Fruit fly (Drosophila melanogaster): ENCODE measurements around the gene RPA2.

The RPA2 gene

DNA sequence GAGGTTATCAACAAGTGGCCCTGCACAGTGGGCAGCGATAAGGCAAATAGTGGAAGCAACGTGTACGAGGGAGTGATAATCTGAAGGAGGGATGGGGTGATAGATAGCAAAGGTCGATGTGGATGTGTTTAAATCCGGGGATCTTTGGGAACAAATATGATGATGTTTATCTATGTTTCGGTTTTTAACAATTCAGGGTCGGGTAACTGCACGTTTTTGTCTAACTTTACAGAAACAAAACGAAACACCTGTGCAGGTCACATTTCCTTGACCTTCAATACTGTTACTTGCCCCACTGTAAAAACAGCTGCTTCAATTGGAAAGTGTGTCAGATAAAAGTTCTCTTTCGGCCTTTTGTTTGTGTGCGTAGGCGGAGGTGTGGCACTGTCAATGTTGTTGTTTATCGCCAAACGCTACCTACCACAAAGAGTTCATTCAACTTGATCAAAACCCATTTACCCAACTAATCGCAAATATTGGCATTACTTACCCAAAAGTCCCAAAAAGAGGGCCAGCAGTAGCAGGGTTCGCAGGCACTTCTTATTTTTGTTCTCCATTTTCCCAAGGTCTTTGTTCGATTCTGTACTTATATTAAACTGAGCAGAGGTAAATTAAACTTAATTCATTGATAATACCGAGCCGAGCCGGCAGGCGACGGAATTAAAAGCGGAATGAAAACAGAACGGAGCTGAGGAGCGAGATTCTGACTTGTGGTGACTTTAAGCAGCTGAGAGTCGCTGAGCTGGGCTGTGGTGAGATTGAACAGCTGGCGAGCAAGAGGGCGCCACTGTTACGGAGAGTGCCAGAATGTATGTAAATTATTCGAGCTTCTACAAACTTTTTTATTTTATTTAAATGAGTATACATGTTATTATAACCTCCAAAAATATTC, 3.5 kb downstream of the RPA2 start, which contains the start of gene Mtp (continued):
- TF ChIP-seq crc (GFP tag; optimal IDR thresholded peaks at IDR 0.05), result peak; percentile 41
- TF ChIP-seq BtbVII (GFP tag; optimal IDR thresholded peaks at IDR 0.05), result peak; percentile 37
- TF ChIP-seq CHES-1-like (GFP tag; optimal IDR thresholded peaks at IDR 0.05), result peak; percentile 86
- TF ChIP-seq nerfin-1 (tag; optimal IDR thresholded peaks at IDR 0.05), result peak; percentile 38
- peak; percentile 61 for TF ChIP-seq CG9817 (tag; optimal IDR thresholded peaks at IDR 0.05)
- peak; percentile 60 for TF ChIP-seq repo (GFP tag; optimal IDR thresholded peaks at IDR 0.05)
- TF ChIP-seq CG6854 (GFP tag; optimal IDR thresholded peaks at IDR 0.05), result peak; percentile 56
- peak; percentile 64 for TF ChIP-seq maf-S (GFP tag; optimal IDR thresholded peaks at IDR 0.05)
- TF ChIP-seq pros (GFP tag; optimal IDR thresholded peaks at IDR 0.05), result peak; percentile 24
- no peak for TF ChIP-seq CG4730 (GFP tag; IDR thresholded peaks at IDR 0.05)
- TF ChIP-seq Hr51 (GFP tag; optimal IDR thresholded peaks at IDR 0.05), result peak; percentile 37 to 76
- TF ChIP-seq CG31365 (tag; optimal IDR thresholded peaks at IDR 0.05), result no peak
- peak; percentile 17 for TF ChIP-seq Sry-δ (GFP tag; optimal IDR thresholded peaks at IDR 0.05)
- TF ChIP-seq CG6689 (GFP tag; IDR thresholded peaks at IDR 0.05), result peak; percentile 67
- peak; percentile 46 for TF ChIP-seq CG10147 (GFP tag; optimal IDR thresholded peaks at IDR 0.05)
- no peak for TF ChIP-seq CG6791 (GFP tag; IDR thresholded peaks at IDR 0.05; ENCODE audit: partially characterized antibody)
- TF ChIP-seq Dp (GFP tag; optimal IDR thresholded peaks at IDR 0.05), result peak; percentile 55
- TF ChIP-seq CG12104 (GFP tag; optimal IDR thresholded peaks at IDR 0.05), result peak; percentile 79
- peak; percentile 22 for TF ChIP-seq Sry-β (GFP tag; optimal IDR thresholded peaks at IDR 0.05)
- TF ChIP-seq CTCF (GFP tag; optimal IDR thresholded peaks at IDR 0.05), result peak; percentile 96
- TF ChIP-seq Bdp1 (GFP tag; optimal IDR thresholded peaks at IDR 0.05), result peak; percentile 36
- TF ChIP-seq Dbx (GFP tag; IDR thresholded peaks at IDR 0.05), result no peak
- TF ChIP-seq pho (GFP tag; optimal IDR thresholded peaks at IDR 0.05), result peak; percentile 67
- TF ChIP-seq CG14050 (GFP tag; IDR thresholded peaks at IDR 0.05), result peak; percentile 24; the same call in 2 of the 3 replicates
- no peak for TF ChIP-seq GATAe (GFP tag; conservative IDR thresholded peaks at IDR 0.05)
- no peak for TF ChIP-seq CG10321 (GFP tag; IDR thresholded peaks at IDR 0.05)
- TF ChIP-seq NK7.1 (GFP tag; optimal IDR thresholded peaks at IDR 0.05), result peak; percentile 73
- TF ChIP-seq al (GFP tag; IDR thresholded peaks at IDR 0.05), result peak; percentile 47; the same call in 1 of the 2 replicates
- peak; percentile 68 for TF ChIP-seq CG1602 (GFP tag; optimal IDR thresholded peaks at IDR 0.05)
- TF ChIP-seq bcd (GFP tag; optimal IDR thresholded peaks at IDR 0.05), result peak; percentile 76
- peak; percentile 72 to 86 for TF ChIP-seq chif (GFP tag; optimal IDR thresholded peaks at IDR 0.05)
- TF ChIP-seq lov (optimal IDR thresholded peaks at IDR 0.05), result no peak
- no peak for TF ChIP-seq lov (GFP tag; IDR thresholded peaks at IDR 0.05)
- TF ChIP-seq tin (GFP tag; optimal IDR thresholded peaks at IDR 0.05), result peak; percentile 70
- 0 out of 2 replicates have a peak, but pooled peaks have one; percentile 12 for TF ChIP-seq CG11085 (GFP tag; IDR thresholded peaks at IDR 0.05)
- peak; percentile 67 for TF ChIP-seq CG17829 (tag; optimal IDR thresholded peaks at IDR 0.05)
- peak; percentile 5 for TF ChIP-seq psq (GFP tag; optimal IDR thresholded peaks at IDR 0.05)
- TF ChIP-seq CG18619 (GFP tag; optimal IDR thresholded peaks at IDR 0.05), result peak; percentile 66
- peak; percentile 67 for TF ChIP-seq sisA (GFP tag; IDR thresholded peaks at IDR 0.05)
- TF ChIP-seq fru (optimal IDR thresholded peaks at IDR 0.05), result no peak
- TF ChIP-seq pita (GFP tag; optimal IDR thresholded peaks at IDR 0.05), result no peak
- TF ChIP-seq CG15514 (GFP tag; optimal IDR thresholded peaks at IDR 0.05), result peak; percentile 60
- peak; percentile 76 for TF ChIP-seq croc (GFP tag; conservative IDR thresholded peaks at IDR 0.05)
- TF ChIP-seq CG3065 (GFP tag; optimal IDR thresholded peaks at IDR 0.05), result peak; percentile 67
- peak; percentile 70 for TF ChIP-seq CG13775 (GFP tag; optimal IDR thresholded peaks at IDR 0.05)
- TF ChIP-seq Poxn (GFP tag; IDR thresholded peaks at IDR 0.05), result no peak
- peak; percentile 48 for TF ChIP-seq Bteb2 (GFP tag; optimal IDR thresholded peaks at IDR 0.05)
- TF ChIP-seq Optix (GFP tag; IDR thresholded peaks at IDR 0.05), result peak; percentile 81
- peak; percentile 76 for TF ChIP-seq sug (tag; optimal IDR thresholded peaks at IDR 0.05)
- TF ChIP-seq CG4820 (GFP tag; optimal IDR thresholded peaks at IDR 0.05), result peak; percentile 77
